Worm (Caenorhabditis elegans) whole organism, L2 larva: ENCODE measurements around the gene F16G10.14.
A peak's percentile ranks its signal among the peaks of the same experiment; 100 is the strongest.

Experiments
- C34F6.9 ChIP-seq: fragments of 150-350 bp; optimal IDR thresholded peaks from 2 replicates; lab custom pipeline; 2014; ENCODE audit warnings: missing biosample characterization, missing genetic modification characterization
- ZK546.5 ChIP-seq: sonication (generic microtip); optimal IDR thresholded peaks from 2 replicates; lab custom pipeline; 2017; ENCODE audit warnings: missing biosample characterization, missing genetic modification characterization
- alr-1 ChIP-seq: fragments of 150-350 bp; optimal IDR thresholded peaks from 2 replicates; lab custom pipeline; 2014; ENCODE audit warnings: missing biosample characterization, missing genetic modification characterization
- aly-2 ChIP-seq: fragments of 150-350 bp; optimal IDR thresholded peaks from 2 replicates; lab custom pipeline; 2014; ENCODE audit warnings: missing biosample characterization, missing genetic modification characterization
- ama-1 ChIP-seq: fragments of 150-350 bp; optimal IDR thresholded peaks from 2 replicates; lab custom pipeline; 2018; ENCODE audit warnings: inconsistent platforms
- blmp-1 ChIP-seq: sonication (generic microtip); optimal IDR thresholded peaks from 2 replicates; lab custom pipeline; 2017; ENCODE audit warnings: missing genetic modification characterization, mild to moderate bottlenecking, missing compliant biosample characterization, antibody characterized with exemption, moderate library complexity; ENCODE audit not compliant: insufficient read depth
- ceh-82 ChIP-seq: fragments of 150-350 bp; optimal IDR thresholded peaks from 2 replicates; lab custom pipeline; 2014; ENCODE audit warnings: missing biosample characterization, missing genetic modification characterization
- crh-2 ChIP-seq: sonication (generic microtip); optimal IDR thresholded peaks from 2 replicates; lab custom pipeline; 2017; ENCODE audit warnings: missing biosample characterization, missing genetic modification characterization
- dmd-4 ChIP-seq: sonication (generic microtip); optimal IDR thresholded peaks from 2 replicates; lab custom pipeline; 2017; ENCODE audit warnings: missing biosample characterization, missing genetic modification characterization
- egl-27 ChIP-seq: sonication (generic microtip); optimal IDR thresholded peaks from 3 replicates; lab custom pipeline; 2017; ENCODE audit warnings: missing biosample characterization, missing genetic modification reagents, missing genetic modification characterization
- elt-1 ChIP-seq: fragments of 150-350 bp; optimal IDR thresholded peaks from 2 replicates; lab custom pipeline; 2014; ENCODE audit warnings: missing biosample characterization, missing genetic modification characterization
- fos-1 ChIP-seq: fragments of 150-350 bp; optimal IDR thresholded peaks from 2 replicates; lab custom pipeline; 2014; ENCODE audit warnings: missing biosample characterization, missing genetic modification characterization
- gmeb-1 ChIP-seq: fragments of 150-350 bp; optimal IDR thresholded peaks from 2 replicates; lab custom pipeline; 2014; ENCODE audit warnings: missing biosample characterization, missing genetic modification characterization
- lin-11 ChIP-seq: fragments of 150-350 bp; sonication (generic microtip); optimal IDR thresholded peaks from 2 replicates; lab custom pipeline; 2014; ENCODE audit warnings: missing biosample characterization, missing genetic modification characterization, inconsistent platforms, mixed read lengths
- lin-13 ChIP-seq: fragments of 150-350 bp; optimal IDR thresholded peaks from 2 replicates; lab custom pipeline; 2014; ENCODE audit warnings: missing biosample characterization, missing genetic modification reagents, missing genetic modification characterization
- lsy-2 ChIP-seq, 2 experiments: fragments of 150-350 bp in 1 of 2; sonication (generic microtip) in 1 of 2; optimal IDR thresholded peaks; 2 replicates each; lab custom pipeline; 2014 to 2017; ENCODE audit warnings: missing biosample characterization in 2 of 2, missing genetic modification characterization in 2 of 2
- mbf-1 ChIP-seq: sonication (generic microtip); optimal IDR thresholded peaks from 2 replicates; lab custom pipeline; 2017; ENCODE audit warnings: missing biosample characterization, missing genetic modification characterization
- mdl-1 ChIP-seq, 2 experiments: fragments of 150-350 bp in 1 of 2; sonication (generic microtip) in 1 of 2; optimal IDR thresholded peaks; 2 replicates each; lab custom pipeline; 2017; ENCODE audit warnings: missing biosample characterization in 2 of 2, missing genetic modification characterization in 2 of 2
- nhr-11 ChIP-seq: fragments of 150-350 bp; optimal IDR thresholded peaks from 2 replicates; lab custom pipeline; 2014; ENCODE audit warnings: missing biosample characterization, missing genetic modification characterization
- nhr-12 ChIP-seq: fragments of 150-350 bp; optimal IDR thresholded peaks from 2 replicates; lab custom pipeline; 2014; ENCODE audit warnings: missing biosample characterization, missing genetic modification characterization
- nhr-129 ChIP-seq: fragments of 150-350 bp; optimal IDR thresholded peaks from 2 replicates; lab custom pipeline; 2014; ENCODE audit warnings: missing biosample characterization, missing genetic modification characterization
- nhr-21 ChIP-seq: fragments of 150-350 bp; optimal IDR thresholded peaks from 2 replicates; lab custom pipeline; 2014; ENCODE audit warnings: missing biosample characterization, missing genetic modification characterization
- nhr-23 ChIP-seq: fragments of 150-350 bp; optimal IDR thresholded peaks from 2 replicates; lab custom pipeline; 2014; ENCODE audit warnings: missing biosample characterization, missing genetic modification reagents, missing genetic modification characterization
- nhr-237 ChIP-seq: fragments of 150-350 bp; optimal IDR thresholded peaks from 2 replicates; lab custom pipeline; 2014; ENCODE audit warnings: missing biosample characterization, missing genetic modification characterization
- nhr-25 ChIP-seq: fragments of 150-350 bp; sonication (generic microtip); optimal IDR thresholded peaks from 3 replicates; lab custom pipeline; 2014; ENCODE audit warnings: missing biosample characterization, missing genetic modification characterization
- nhr-6 ChIP-seq: fragments of 150-350 bp; optimal IDR thresholded peaks from 2 replicates; lab custom pipeline; 2014; ENCODE audit warnings: missing biosample characterization, missing genetic modification characterization
- peb-1 ChIP-seq: fragments of 150-350 bp; optimal IDR thresholded peaks from 2 replicates; lab custom pipeline; 2014; ENCODE audit warnings: missing biosample characterization, missing genetic modification characterization
- sem-4 ChIP-seq: fragments of 150-350 bp; optimal IDR thresholded peaks from 2 replicates; lab custom pipeline; 2014; ENCODE audit warnings: missing biosample characterization, missing genetic modification reagents, missing genetic modification characterization
- skn-1 ChIP-seq: sonication (generic microtip); optimal IDR thresholded peaks from 2 replicates; lab custom pipeline; 2017; ENCODE audit warnings: missing biosample characterization, missing genetic modification characterization
- snpc-4 ChIP-seq: fragments of 150-350 bp; optimal IDR thresholded peaks from 2 replicates; lab custom pipeline; 2014; ENCODE audit warnings: missing biosample characterization, missing genetic modification characterization
- unc-39 ChIP-seq: fragments of 150-350 bp; optimal IDR thresholded peaks from 2 replicates; lab custom pipeline; 2014; ENCODE audit warnings: missing biosample characterization, missing genetic modification characterization
- unc-62 ChIP-seq: fragments of 150-350 bp; optimal IDR thresholded peaks from 2 replicates; lab custom pipeline; 2014; ENCODE audit warnings: missing biosample characterization, missing genetic modification reagents, missing genetic modification characterization
- zag-1 ChIP-seq: fragments of 150-350 bp; optimal IDR thresholded peaks from 2 replicates; lab custom pipeline; 2014; ENCODE audit warnings: missing biosample characterization, missing genetic modification characterization
- ztf-1 ChIP-seq: fragments of 200-800 bp; sonication (Bioruptor generic); conservative IDR thresholded peaks from 2 replicates; pipeline ENCODE4 v1.3.6; 2022; ENCODE audit warnings: missing genetic modification characterization, missing compliant biosample characterization
- ztf-11 ChIP-seq: sonication (generic microtip); optimal IDR thresholded peaks from 2 replicates; lab custom pipeline; 2017; ENCODE audit warnings: missing biosample characterization, missing genetic modification characterization

The F16G10.14 gene

ce11 chrII:2431972-2432371, 33.2 kb upstream of the F16G10.14 start, which contains the start of gene ceh-86:
Gene ceh-86 (minus strand): TSS chrII:2432072.
- TF ChIP-seq lsy-2 (tag; optimal IDR thresholded peaks at IDR 0.05; lab: Kevin White, UChicago) (no peak), C34F6.9 (no peak), ceh-82 (tag; lab: Kevin White, UChicago) (no peak), nhr-11 (tag; lab: Kevin White, UChicago) (no peak), alr-1 (no peak), snpc-4 (tag; lab: Kevin White, UChicago) (no peak)
- TF ChIP-seq, all 48 proteins: peak for 0

- TF ChIP-seq lin-11 (tag; lab: Kevin White, UChicago) (no peak), mdl-1 (tag; optimal IDR thresholded peaks at IDR 0.05; lab: Kevin White, UChicago) (no peak), elt-1 (tag; lab: Kevin White, UChicago) (no peak), unc-39 (tag; lab: Kevin White, UChicago) (no peak), ztf-11 (no peak), snpc-4 (tag; lab: Kevin White, UChicago) (no peak), zag-1 (tag; lab: Kevin White, UChicago) (no peak), skn-1 (tag; lab: Kevin White, UChicago) (no peak), lsy-2 (tag; optimal IDR thresholded peaks at IDR 0.05; lab: Kevin White, UChicago) (no peak)
These were observed 23.6 kb upstream of the F16G10.14 start for ce11 chrII:2422427-2422826.

ce11 chrII:2421905-2422304, 23.1 kb upstream of the F16G10.14 start, which contains the start of gene F42G2.2:
Gene F42G2.2 (plus strand): TSS chrII:2422205.
- TF ChIP-seq snpc-4 (tag; lab: Kevin White, UChicago) (no peak), ceh-82 (tag; lab: Kevin White, UChicago) (no peak), ztf-11 (no peak), ztf-1 (GFP tag; lab: Robert Waterston, UW) (no peak), unc-62 (GFP tag; lab: Kevin White, UChicago) (no peak), lsy-2 (tag; optimal IDR thresholded peaks at IDR 0.05; lab: Kevin White, UChicago) (no peak), ama-1 (lab: Kevin White, UChicago) (no peak), nhr-12 (tag; lab: Kevin White, UChicago) (no peak), C34F6.9 (no peak), sem-4 (no peak), zag-1 (tag; lab: Kevin White, UChicago) (no peak), nhr-23 (tag; lab: Kevin White, UChicago) (no peak), lin-11 (tag; lab: Kevin White, UChicago) (no peak), nhr-25 (tag; lab: Kevin White, UChicago) (no peak), mdl-1 (tag; optimal IDR thresholded peaks at IDR 0.05; lab: Kevin White, UChicago) (no peak), skn-1 (tag; lab: Kevin White, UChicago) (no peak), mbf-1 (no peak), egl-27 (tag; lab: Kevin White, UChicago) (no peak)
- TF ChIP-seq, all 48 proteins: peak for 0

- TF ChIP-seq crh-2 (tag; lab: Kevin White, UChicago) (no peak), nhr-6 (tag; lab: Kevin White, UChicago) (no peak), lsy-2 (tag; optimal IDR thresholded peaks at IDR 0.05; lab: Kevin White, UChicago) (no peak), blmp-1 (no peak), nhr-237 (tag; lab: Kevin White, UChicago) (no peak), gmeb-1 (tag; lab: Kevin White, UChicago) (no peak), mbf-1 (no peak), peb-1 (tag; lab: Kevin White, UChicago) (no peak), zag-1 (tag; lab: Kevin White, UChicago) (no peak), nhr-21 (no peak), ztf-11 (no peak), ztf-1 (GFP tag; lab: Robert Waterston, UW) (no peak), elt-1 (tag; lab: Kevin White, UChicago) (no peak), ama-1 (lab: Kevin White, UChicago) (no peak), fos-1 (tag; lab: Kevin White, UChicago) (no peak), ceh-82 (tag; lab: Kevin White, UChicago) (no peak), sem-4 (no peak), dmd-4 (no peak), nhr-25 (tag; lab: Kevin White, UChicago) (no peak)
These were observed 22.4 kb upstream of the F16G10.14 start for ce11 chrII:2421185-2421584.

DNA sequence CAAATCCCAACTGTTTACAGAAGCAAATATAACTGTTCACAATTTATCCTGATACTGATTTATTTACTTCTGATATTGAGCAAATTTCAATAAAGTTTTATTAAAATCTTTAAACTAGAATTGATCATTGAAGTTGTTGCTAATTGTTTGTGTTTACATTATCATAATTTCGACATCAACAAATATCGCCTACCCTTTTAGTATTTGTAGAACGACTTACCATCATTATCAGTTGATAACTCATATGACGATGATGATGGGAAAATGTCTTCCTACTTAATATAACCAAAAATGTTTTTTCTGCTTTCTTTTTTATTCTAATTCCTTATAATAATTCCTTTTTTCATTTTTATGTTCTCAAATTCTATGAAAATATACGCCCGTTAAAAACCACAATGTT, 21.9 kb upstream of the F16G10.14 start:
- peak; percentile 1 for TF ChIP-seq gmeb-1 (tag; lab: Kevin White, UChicago)
- no peak for TF ChIP-seq unc-39 (tag; lab: Kevin White, UChicago)
- no peak for TF ChIP-seq ztf-11
- no peak for TF ChIP-seq lin-13 (GFP tag; lab: Kevin White, UChicago)
- no peak for TF ChIP-seq nhr-21
- TF ChIP-seq aly-2, result no peak
- TF ChIP-seq peb-1 (tag; lab: Kevin White, UChicago), result no peak
- TF ChIP-seq fos-1 (tag; lab: Kevin White, UChicago), result peak; percentile 38
- TF ChIP-seq nhr-129 (tag; lab: Kevin White, UChicago), result peak; percentile 76
- TF ChIP-seq ZK546.5 (tag; lab: Kevin White, UChicago), result no peak
- TF ChIP-seq nhr-6 (tag; lab: Kevin White, UChicago), result no peak
- TF ChIP-seq lsy-2 (tag; optimal IDR thresholded peaks at IDR 0.05; lab: Kevin White, UChicago), result no peak
- no peak for TF ChIP-seq nhr-237 (tag; lab: Kevin White, UChicago)
- TF ChIP-seq crh-2 (tag; lab: Kevin White, UChicago), result peak; percentile 2
